Worm (Caenorhabditis elegans) whole organism, young adult: Measurements from ENCODE around the gene timm-17B.1.

Source experiments
- B0019.2 ChIP-seq: fragments of 200-800 bp; sonication (Bioruptor generic); conservative IDR thresholded peaks from 2 replicates; pipeline ENCODE4 v1.3.6; 2022; ENCODE audit warnings: missing genetic modification reagents, missing genetic modification characterization, missing compliant biosample characterization
- B0336.3 ChIP-seq: fragments of 200-800 bp; sonication (Bioruptor generic); IDR thresholded peaks from 2 replicates; pipeline ENCODE4 v1.3.6; 2022; ENCODE audit warnings: missing genetic modification characterization, missing compliant biosample characterization
- F22D6.2 ChIP-seq: sonication (generic microtip); optimal IDR thresholded peaks from 2 replicates; lab custom pipeline; 2016; ENCODE audit warnings: mild to moderate bottlenecking, missing genetic modification characterization, missing compliant biosample characterization
- F23B12.7 ChIP-seq: sonication (generic microtip); optimal IDR thresholded peaks from 2 replicates; lab custom pipeline; 2017; ENCODE audit warnings: missing genetic modification characterization, mild to moderate bottlenecking, missing compliant biosample characterization, antibody characterized with exemption, moderate library complexity; ENCODE audit not compliant: insufficient read depth
- F37B4.10 ChIP-seq: fragments of 200-800 bp; sonication (Bioruptor generic); IDR thresholded peaks from 2 replicates; pipeline ENCODE4 v1.3.6; 2022; ENCODE audit warnings: missing genetic modification characterization, missing compliant biosample characterization
- F57A8.1 ChIP-seq: fragments of 200-800 bp; sonication (Bioruptor generic); optimal IDR thresholded peaks from 2 replicates; lab custom pipeline; 2018; ENCODE audit warnings: mild to moderate bottlenecking, missing genetic modification characterization, moderate library complexity, missing compliant biosample characterization
- F57C9.4 ChIP-seq: sonication (generic microtip); optimal IDR thresholded peaks from 2 replicates; lab custom pipeline; 2017; ENCODE audit warnings: mild to moderate bottlenecking, missing genetic modification characterization, missing compliant biosample characterization
- K12H6.12 ChIP-seq: fragments of 200-800 bp; sonication (Bioruptor generic); optimal IDR thresholded peaks from 2 replicates; lab custom pipeline; 2018; ENCODE audit warnings: mild to moderate bottlenecking, missing genetic modification characterization, missing compliant biosample characterization
- T26A5.8 ChIP-seq: sonication (generic microtip); optimal IDR thresholded peaks from 2 replicates; lab custom pipeline; 2016; ENCODE audit warnings: missing genetic modification characterization, missing compliant biosample characterization
- ZK185.1 ChIP-seq: sonication (generic microtip); optimal IDR thresholded peaks from 2 replicates; lab custom pipeline; 2016; ENCODE audit warnings: mild to moderate bottlenecking, missing genetic modification characterization, missing compliant biosample characterization; ENCODE audit not compliant: poor library complexity, severe bottlenecking
- aptf-2 ChIP-seq: fragments of 200-800 bp; sonication (Bioruptor generic); conservative IDR thresholded peaks from 2 replicates; pipeline ENCODE4 v1.3.6; 2022; ENCODE audit warnings: missing genetic modification reagents, missing genetic modification characterization, missing compliant biosample characterization
- athp-1 ChIP-seq: sonication (generic microtip); optimal IDR thresholded peaks from 2 replicates; lab custom pipeline; 2017; ENCODE audit warnings: mild to moderate bottlenecking, missing genetic modification characterization, missing compliant biosample characterization
- attf-5 ChIP-seq: fragments of 200-800 bp; sonication (Bioruptor generic); optimal IDR thresholded peaks from 2 replicates; lab custom pipeline; 2018; ENCODE audit warnings: mild to moderate bottlenecking, missing genetic modification characterization, missing compliant biosample characterization
- attf-6 ChIP-seq: fragments of 200-800 bp; sonication (Bioruptor generic); IDR thresholded peaks from 2 replicates; pipeline ENCODE4 v1.3.6; 2022; ENCODE audit warnings: missing genetic modification reagents, missing genetic modification characterization, missing compliant biosample characterization
- bed-2 ChIP-seq: fragments of 200-800 bp; sonication (Bioruptor generic); IDR thresholded peaks from 2 replicates; pipeline ENCODE4 v1.3.6; 2022; ENCODE audit warnings: missing genetic modification reagents, missing genetic modification characterization, missing compliant biosample characterization
- ceh-27 ChIP-seq: fragments of 200-800 bp; sonication (Bioruptor generic); optimal IDR thresholded peaks from 2 replicates; lab custom pipeline; 2018; ENCODE audit warnings: mild to moderate bottlenecking, missing genetic modification characterization, moderate library complexity, missing compliant biosample characterization
- ceh-40 ChIP-seq: fragments of 200-800 bp; sonication (Bioruptor generic); IDR thresholded peaks from 2 replicates; pipeline ENCODE4 v1.3.6; 2022; ENCODE audit warnings: missing genetic modification characterization, missing compliant biosample characterization
- ceh-58 ChIP-seq: fragments of 200-800 bp; sonication (Bioruptor generic); IDR thresholded peaks from 2 replicates; pipeline ENCODE4 v1.3.6; 2022; ENCODE audit warnings: missing genetic modification characterization, missing compliant biosample characterization
- ceh-79 ChIP-seq: sonication (generic microtip); optimal IDR thresholded peaks from 2 replicates; lab custom pipeline; 2017; ENCODE audit warnings: mild to moderate bottlenecking, missing genetic modification characterization, missing compliant biosample characterization
- ceh-91 ChIP-seq: fragments of 200-800 bp; sonication (Bioruptor generic); IDR thresholded peaks from 2 replicates; pipeline ENCODE4 v1.3.6; 2022; ENCODE audit warnings: missing genetic modification reagents, missing genetic modification characterization, missing compliant biosample characterization
- dox-1 ChIP-seq: fragments of 200-800 bp; sonication (Bioruptor generic); IDR thresholded peaks from 2 replicates; pipeline ENCODE4 v1.3.6; 2022; ENCODE audit warnings: missing genetic modification reagents, missing genetic modification characterization, missing compliant biosample characterization
- dpff-1 ChIP-seq: sonication (generic microtip); optimal IDR thresholded peaks from 2 replicates; lab custom pipeline; 2017; ENCODE audit warnings: mild to moderate bottlenecking, missing genetic modification characterization, missing compliant biosample characterization
- fkh-3 ChIP-seq: sonication (generic microtip); optimal IDR thresholded peaks from 2 replicates; lab custom pipeline; 2016; ENCODE audit warnings: mild to moderate bottlenecking, missing genetic modification characterization, missing compliant biosample characterization
- hlh-26 ChIP-seq: fragments of 200-800 bp; sonication (Bioruptor generic); conservative IDR thresholded peaks from 2 replicates; pipeline ENCODE4 v1.3.6; 2022; ENCODE audit warnings: missing genetic modification reagents, missing genetic modification characterization, missing compliant biosample characterization
- hmg-1.2 ChIP-seq: fragments of 200-800 bp; sonication (Bioruptor generic); IDR thresholded peaks from 2 replicates; pipeline ENCODE4 v1.3.6; 2022; ENCODE audit warnings: missing genetic modification reagents, missing genetic modification characterization, missing compliant biosample characterization
- hmg-20 ChIP-seq: fragments of 200-800 bp; sonication (Bioruptor generic); IDR thresholded peaks from 2 replicates; pipeline ENCODE4 v1.3.6; 2022; ENCODE audit warnings: missing genetic modification reagents, missing genetic modification characterization, missing compliant biosample characterization
- let-526 ChIP-seq: fragments of 200-800 bp; sonication (Bioruptor generic); IDR thresholded peaks from 2 replicates; pipeline ENCODE4 v1.3.6; 2022; ENCODE audit warnings: missing genetic modification reagents, missing genetic modification characterization, missing compliant biosample characterization
- lin-26 ChIP-seq: fragments of 200-800 bp; sonication (Bioruptor generic); IDR thresholded peaks from 2 replicates; pipeline ENCODE4 v1.3.6; 2022; ENCODE audit warnings: missing genetic modification reagents, missing genetic modification characterization, missing compliant biosample characterization
- lin-35 ChIP-seq, 3 experiments: fragments of 150-350 bp in 2 of 3; sonication (generic microtip) in 1 of 3; optimal IDR thresholded peaks; 2 replicates each; lab custom pipeline; 2014 to 2018; ENCODE audit warnings: missing biosample characterization in 3 of 3, missing genetic modification characterization in 3 of 3, missing genetic modification reagents in 3 of 3
- lin-40 ChIP-seq: sonication (generic microtip); optimal IDR thresholded peaks from 2 replicates; lab custom pipeline; 2016; ENCODE audit warnings: missing genetic modification characterization, mild to moderate bottlenecking, missing compliant biosample characterization, missing genotype, missing genetic modification reagents
- madf-10 ChIP-seq: sonication (generic microtip); optimal IDR thresholded peaks from 2 replicates; lab custom pipeline; 2016; ENCODE audit warnings: mild to moderate bottlenecking, missing genetic modification characterization, missing compliant biosample characterization
- mel-28 ChIP-seq: sonication (generic microtip); optimal IDR thresholded peaks from 2 replicates; lab custom pipeline; 2016; ENCODE audit warnings: borderline replicate concordance, mild to moderate bottlenecking, missing genetic modification characterization, missing compliant biosample characterization
- nfya-2 ChIP-seq: fragments of 200-800 bp; sonication (Bioruptor generic); IDR thresholded peaks from 2 replicates; pipeline ENCODE4 v1.3.6; 2022; ENCODE audit warnings: missing genetic modification reagents, missing genetic modification characterization, missing compliant biosample characterization
- nhr-120 ChIP-seq: fragments of 200-800 bp; sonication (Bioruptor generic); IDR thresholded peaks from 2 replicates; pipeline ENCODE4 v1.3.6; 2022; ENCODE audit warnings: missing genetic modification characterization, missing compliant biosample characterization
- nhr-80 ChIP-seq: sonication (generic microtip); optimal IDR thresholded peaks from 2 replicates; lab custom pipeline; 2016; ENCODE audit warnings: missing genetic modification characterization, missing compliant biosample characterization
- pbrm-1 ChIP-seq: fragments of 200-800 bp; sonication (Bioruptor generic); IDR thresholded peaks from 2 replicates; pipeline ENCODE4 v1.3.6; 2022; ENCODE audit warnings: missing genetic modification reagents, missing genetic modification characterization, missing compliant biosample characterization
- pha-4 ChIP-seq: fragments of 150-350 bp; sonication (generic microtip); optimal IDR thresholded peaks from 2 replicates; lab custom pipeline; 2014; ENCODE audit warnings: missing biosample characterization, missing genetic modification reagents, missing genetic modification characterization
- rcor-1 ChIP-seq: fragments of 200-800 bp; sonication (Bioruptor generic); IDR thresholded peaks from 2 replicates; pipeline ENCODE4 v1.3.6; 2022; ENCODE audit warnings: missing genetic modification reagents, missing genetic modification characterization, missing compliant biosample characterization
- repo-1 ChIP-seq: sonication (generic microtip); optimal IDR thresholded peaks from 2 replicates; lab custom pipeline; 2017; ENCODE audit warnings: mild to moderate bottlenecking, missing genetic modification characterization, missing compliant biosample characterization
- rpc-1 ChIP-seq, 2 experiments: fragments of 150-350 bp in 1 of 2; sonication (generic microtip) in 1 of 2; optimal IDR thresholded peaks; 2 replicates each; lab custom pipeline; 2014 to 2018; ENCODE audit warnings: missing biosample characterization in 1 of 2, missing genetic modification characterization in 1 of 2, missing genetic modification reagents in 1 of 2, missing genotype in 1 of 2
- sdz-38 ChIP-seq: sonication (generic microtip); optimal IDR thresholded peaks from 2 replicates; lab custom pipeline; 2016; ENCODE audit warnings: missing genotype, missing genetic modification characterization, missing compliant biosample characterization
- snpc-1.1 ChIP-seq: sonication (generic microtip); optimal IDR thresholded peaks from 2 replicates; lab custom pipeline; 2017; ENCODE audit warnings: missing genetic modification characterization, mild to moderate bottlenecking, missing compliant biosample characterization, antibody characterized with exemption, moderate library complexity, missing genotype, missing genetic modification reagents; ENCODE audit not compliant: insufficient read depth
- sptf-2 ChIP-seq: fragments of 200-800 bp; sonication (Bioruptor generic); optimal IDR thresholded peaks from 2 replicates; lab custom pipeline; 2018; ENCODE audit warnings: mild to moderate bottlenecking, missing genetic modification characterization, missing compliant biosample characterization
- unc-130 ChIP-seq: sonication (generic microtip); optimal IDR thresholded peaks from 2 replicates; lab custom pipeline; 2016; ENCODE audit warnings: missing genetic modification reagents, missing genetic modification characterization, missing compliant biosample characterization
- zfh-2 ChIP-seq: fragments of 200-800 bp; sonication (Bioruptor generic); conservative IDR thresholded peaks from 2 replicates; pipeline ENCODE4 v1.3.6; 2022; ENCODE audit warnings: missing genetic modification reagents, missing genetic modification characterization, missing compliant biosample characterization
- ztf-26 ChIP-seq: sonication (generic microtip); optimal IDR thresholded peaks from 2 replicates; lab custom pipeline; 2017; ENCODE audit warnings: missing genetic modification characterization, missing compliant biosample characterization

The timm-17B.1 gene

ce11 chrIV:4745422-4745821, at the start of gene timm-17B.1 (continued):
- TF ChIP-seq rpc-1 (optimal IDR thresholded peaks at IDR 0.05; lab: Kevin White, UChicago) (no peak), rpc-1 (tag; optimal IDR thresholded peaks at IDR 0.05; lab: Kevin White, UChicago) (no peak), attf-6 (no peak), nfya-2 (no peak), pha-4 (tag; lab: Kevin White, UChicago) (no peak), ceh-40 (no peak), B0336.3 (GFP tag; lab: Robert Waterston, UW) (0 out of 2 replicates have a peak, but pooled peaks have one; percentile 50), hmg-20 (peak; percentile 34; the same call in 1 of the 2 replicates), rcor-1 (GFP tag; lab: Robert Waterston, UW) (peak; percentile 63; the same call in 1 of the 2 replicates), F57C9.4 (no peak), athp-1 (tag; lab: Kevin White, UChicago) (no peak), nhr-120 (GFP tag; lab: Robert Waterston, UW) (no peak), dpff-1 (tag; lab: Kevin White, UChicago) (no peak), let-526 (GFP tag; lab: Robert Waterston, UW) (no peak), sptf-2 (no peak), hmg-1.2 (GFP tag; lab: Robert Waterston, UW) (peak; percentile 41), F23B12.7 (tag; lab: Kevin White, UChicago) (no peak), mel-28 (tag; lab: Kevin White, UChicago) (no peak), lin-26 (no peak), zfh-2 (GFP tag; lab: Robert Waterston, UW) (no peak), F37B4.10 (GFP tag; lab: Robert Waterston, UW) (no peak), pbrm-1 (GFP tag; lab: Robert Waterston, UW) (peak; percentile 58; the same call in 1 of the 2 replicates), K12H6.12 (tag; lab: Kevin White, UChicago) (no peak), B0019.2 (GFP tag; lab: Robert Waterston, UW) (no peak), ceh-79 (tag; lab: Kevin White, UChicago) (no peak), ztf-26 (tag; lab: Kevin White, UChicago) (no peak), aptf-2 (GFP tag; lab: Robert Waterston, UW) (no peak), sdz-38 (tag; lab: Kevin White, UChicago) (no peak), snpc-1.1 (peak; percentile 58), lin-35 (GFP tag; optimal IDR thresholded peaks at IDR 0.05; lab: Kevin White, UChicago) (peak in 1 of 3 experiments; percentile 66)

DNA sequence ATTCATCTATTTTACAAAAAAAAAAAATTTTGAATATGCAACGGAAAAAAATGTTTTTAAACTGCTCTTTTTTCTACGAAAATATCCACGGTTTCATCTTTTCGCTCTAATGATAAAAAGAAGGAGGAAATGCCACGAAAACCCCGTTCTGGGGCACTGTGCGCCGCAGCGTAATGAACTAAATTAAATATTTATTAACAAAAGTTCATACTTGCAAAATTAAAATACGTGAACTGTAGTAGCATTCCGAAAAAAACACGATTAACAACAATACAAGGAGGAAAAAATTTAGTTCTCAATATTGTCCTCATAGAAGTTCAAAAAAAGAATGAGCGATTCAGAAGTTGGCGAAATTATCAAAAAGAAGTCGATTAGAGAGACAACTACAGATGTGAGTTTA, 44.2 kb upstream of the timm-17B.1 start, which contains the start of gene R11E3.1:
Gene R11E3.1 (plus strand): TSS at position 301 of the 400 bp plus-strand sequence.
- TF ChIP-seq ceh-91 (GFP tag; lab: Robert Waterston, UW) (no peak), T26A5.8 (no peak), hlh-26 (GFP tag; lab: Robert Waterston, UW) (no peak)

- TF ChIP-seq repo-1 (tag; lab: Kevin White, UChicago) (no peak), nhr-80 (tag; lab: Kevin White, UChicago) (peak; percentile 80), F57C9.4 (no peak), bed-2 (no peak), ZK185.1 (tag; lab: Kevin White, UChicago) (no peak), F22D6.2 (tag; lab: Kevin White, UChicago) (no peak), lin-40 (tag; lab: Kevin White, UChicago) (peak; percentile 45), ceh-58 (GFP tag; lab: Robert Waterston, UW) (no peak), fkh-3 (no peak), nhr-120 (GFP tag; lab: Robert Waterston, UW) (no peak), dox-1 (GFP tag; lab: Robert Waterston, UW) (no peak), lin-35 (GFP tag; optimal IDR thresholded peaks at IDR 0.05; lab: Kevin White, UChicago) (no peak), hmg-1.2 (GFP tag; lab: Robert Waterston, UW) (peak; percentile 45; the same call in 1 of the 2 replicates), pbrm-1 (GFP tag; lab: Robert Waterston, UW) (no peak), unc-130 (GFP tag; lab: Kevin White, UChicago) (no peak), madf-10 (tag; lab: Kevin White, UChicago) (no peak), ceh-27 (GFP tag; lab: Kevin White, UChicago) (no peak), T26A5.8 (no peak), pha-4 (tag; lab: Kevin White, UChicago) (peak; percentile 56), F23B12.7 (tag; lab: Kevin White, UChicago) (no peak), F57A8.1 (no peak), attf-5 (GFP tag; lab: Kevin White, UChicago) (peak; percentile 38)
Observed at ce11 chrIV:4788332-4788731, 43.0 kb upstream of the timm-17B.1 start, which contains the start of gene nhr-104. TSS of gene nhr-104 (minus strand) at chrIV:4788692.
